Fruit fly (Drosophila melanogaster) whole organism, pupa: ENCODE results near the gene B-H2.

Experiments used
- CG10348 ChIP-seq: fragments of 200-800 bp; sonication (Bioruptor generic); IDR thresholded peaks from 2 replicates; pipeline ENCODE4 v1.3.6; 2022; ENCODE audit warnings: missing biosample characterization, missing genetic modification characterization
- CG12605 ChIP-seq: fragments of 200-800 bp; sonication (Bioruptor generic); IDR thresholded peaks from 2 replicates; pipeline ENCODE4 v1.3.6; 2022; ENCODE audit warnings: missing biosample characterization, missing genetic modification characterization
- CG13204 ChIP-seq: fragments of 200-800 bp; sonication (Bioruptor generic); optimal IDR thresholded peaks from 2 replicates; lab custom pipeline; 2018; ENCODE audit warnings: missing biosample characterization, mild to moderate bottlenecking, missing genetic modification characterization, moderate library complexity
- CG14655 ChIP-seq: fragments of 200-800 bp; sonication (Bioruptor generic); optimal IDR thresholded peaks from 3 replicates; lab custom pipeline; 2017; ENCODE audit warnings: mild to moderate bottlenecking, missing biosample characterization, missing genetic modification reagents, missing genetic modification characterization
- CG15710 ChIP-seq: fragments of 200-800 bp; sonication (Bioruptor generic); optimal IDR thresholded peaks from 2 replicates; lab custom pipeline; 2018; ENCODE audit warnings: missing biosample characterization, mild to moderate bottlenecking, missing genetic modification characterization, moderate library complexity
- CG17806 ChIP-seq: fragments of 200-800 bp; sonication (Bioruptor generic); optimal IDR thresholded peaks from 2 replicates; lab custom pipeline; 2018; ENCODE audit warnings: missing biosample characterization, mild to moderate bottlenecking, missing genetic modification characterization, moderate library complexity
- CG34367 ChIP-seq: fragments of 200-800 bp; sonication (Bioruptor generic); optimal IDR thresholded peaks from 2 replicates; lab custom pipeline; 2018; ENCODE audit warnings: missing biosample characterization, mild to moderate bottlenecking, missing genetic modification characterization
- CG4496 ChIP-seq: fragments of 200-800 bp; sonication (Bioruptor generic); IDR thresholded peaks from 3 replicates; pipeline ENCODE4 v1.3.6; 2022; ENCODE audit warnings: missing biosample characterization, missing genetic modification characterization
- CG8159 ChIP-seq: fragments of 200-800 bp; sonication (Bioruptor generic); optimal IDR thresholded peaks from 3 replicates; lab custom pipeline; 2018; ENCODE audit warnings: missing biosample characterization, mild to moderate bottlenecking, missing genetic modification characterization, moderate library complexity
- CG8301 ChIP-seq: fragments of 200-800 bp; sonication (Bioruptor generic); optimal IDR thresholded peaks from 2 replicates; lab custom pipeline; 2018; ENCODE audit warnings: missing biosample characterization, mild to moderate bottlenecking, missing genetic modification characterization
- CG9948 ChIP-seq: fragments of 200-800 bp; sonication (Bioruptor generic); optimal IDR thresholded peaks from 2 replicates; lab custom pipeline; 2018; ENCODE audit warnings: missing biosample characterization, mild to moderate bottlenecking, missing genetic modification characterization, moderate library complexity
- D1 ChIP-seq: fragments of 200-800 bp; sonication (Bioruptor generic); optimal IDR thresholded peaks from 2 replicates; lab custom pipeline; 2018; ENCODE audit warnings: missing biosample characterization, mild to moderate bottlenecking, missing genetic modification characterization, moderate library complexity
- EcR ChIP-seq: fragments of 200-800 bp; sonication (Bioruptor generic); optimal IDR thresholded peaks from 3 replicates; lab custom pipeline; 2019; ENCODE audit warnings: missing biosample characterization, missing genetic modification characterization, mild to moderate bottlenecking, moderate library complexity, missing genetic modification reagents
- Ets98B ChIP-seq: fragments of 200-800 bp; sonication (Bioruptor generic); IDR thresholded peaks from 2 replicates; pipeline ENCODE4 v1.3.6; 2022; ENCODE audit warnings: missing biosample characterization, missing genetic modification characterization
- Pif1A ChIP-seq: fragments of 200-800 bp; sonication (Bioruptor generic); optimal IDR thresholded peaks from 3 replicates; lab custom pipeline; 2016; ENCODE audit warnings: missing biosample characterization, missing genetic modification characterization
- Pif1B ChIP-seq: fragments of 200-800 bp; sonication (Bioruptor generic); optimal IDR thresholded peaks from 3 replicates; lab custom pipeline; 2016; ENCODE audit warnings: missing biosample characterization, missing genetic modification characterization
- Snoo ChIP-seq: fragments of 200-800 bp; sonication (Bioruptor generic); optimal IDR thresholded peaks from 3 replicates; lab custom pipeline; 2017; ENCODE audit warnings: missing biosample characterization, mild to moderate bottlenecking, missing genetic modification characterization, inconsistent platforms
- fd96Ca ChIP-seq: fragments of 200-800 bp; sonication (Bioruptor generic); IDR thresholded peaks from 3 replicates; pipeline ENCODE4 v1.3.6; 2022; ENCODE audit warnings: missing biosample characterization, missing genetic modification characterization
- rn ChIP-seq: fragments of 200-800 bp; sonication (Bioruptor generic); IDR thresholded peaks from 2 replicates; pipeline ENCODE4 v1.3.6; 2022; ENCODE audit warnings: missing biosample characterization, missing genetic modification characterization

The B-H2 gene

DNA sequence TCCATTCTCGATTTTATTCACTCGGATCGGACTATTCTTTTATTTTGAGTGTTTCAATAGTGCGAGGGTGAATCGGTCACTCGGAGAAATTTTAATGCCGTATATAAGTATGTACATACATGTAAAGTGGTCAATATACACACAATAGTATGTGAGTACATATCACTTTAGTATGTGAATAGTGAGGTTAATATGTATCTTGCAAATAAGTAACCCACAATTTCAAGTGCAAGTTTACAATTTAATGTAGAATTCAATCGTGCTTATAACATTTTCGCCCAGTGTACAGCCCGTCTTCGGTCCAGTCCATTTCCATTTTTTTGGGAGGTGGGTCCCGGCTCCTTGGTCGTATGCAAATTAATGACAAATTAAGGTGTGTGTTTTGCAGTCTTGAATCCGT is 43.1 kb downstream of the B-H2 start:
- TF ChIP-seq CG14655 (GFP tag; lab: Kevin White, UChicago) (no peak), Pif1A (GFP tag; lab: Kevin White, UChicago) (no peak), Pif1B (GFP tag; lab: Kevin White, UChicago) (no peak), D1 (tag; lab: Kevin White, UChicago) (no peak), CG9948 (tag; lab: Kevin White, UChicago) (no peak), CG13204 (GFP tag; lab: Kevin White, UChicago) (no peak), CG8301 (tag; lab: Kevin White, UChicago) (no peak), EcR (no peak), Ets98B (GFP tag; lab: Robert Waterston, UW) (no peak), CG17806 (tag; lab: Kevin White, UChicago) (no peak), CG4496 (GFP tag; lab: Robert Waterston, UW) (no peak), CG12605 (GFP tag; lab: Robert Waterston, UW) (no peak), CG10348 (GFP tag; lab: Robert Waterston, UW) (no peak), fd96Ca (GFP tag; lab: Robert Waterston, UW) (no peak)

DNA sequence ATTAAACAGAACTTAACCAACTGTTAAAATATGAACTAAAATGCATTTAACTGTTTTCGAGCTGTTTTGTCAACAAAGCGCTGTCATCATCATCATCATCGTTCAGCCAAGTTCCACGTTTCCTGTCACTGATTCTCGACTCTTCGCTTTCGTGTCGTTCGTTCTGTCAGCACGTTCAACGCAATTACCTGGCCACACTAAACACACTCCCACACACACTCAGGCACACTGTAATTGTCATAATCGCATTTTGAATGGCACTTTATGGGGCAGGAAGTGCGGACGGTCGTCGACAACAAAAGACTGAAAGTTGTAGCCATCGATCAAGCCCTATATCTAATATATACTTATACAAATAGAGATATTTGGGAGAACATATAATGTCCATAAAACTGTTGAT is 46.7 kb downstream of the B-H2 start:
- TF ChIP-seq EcR (no peak), CG15710 (tag; lab: Kevin White, UChicago) (no peak), D1 (tag; lab: Kevin White, UChicago) (no peak), CG10348 (GFP tag; lab: Robert Waterston, UW) (no peak), CG8301 (tag; lab: Kevin White, UChicago) (no peak), Snoo (tag; lab: Kevin White, UChicago) (no peak), CG14655 (GFP tag; lab: Kevin White, UChicago) (no peak), CG12605 (GFP tag; lab: Robert Waterston, UW) (no peak), rn (GFP tag; lab: Robert Waterston, UW) (no peak), Ets98B (GFP tag; lab: Robert Waterston, UW) (no peak), CG8159 (no peak), CG9948 (tag; lab: Kevin White, UChicago) (no peak)

DNA sequence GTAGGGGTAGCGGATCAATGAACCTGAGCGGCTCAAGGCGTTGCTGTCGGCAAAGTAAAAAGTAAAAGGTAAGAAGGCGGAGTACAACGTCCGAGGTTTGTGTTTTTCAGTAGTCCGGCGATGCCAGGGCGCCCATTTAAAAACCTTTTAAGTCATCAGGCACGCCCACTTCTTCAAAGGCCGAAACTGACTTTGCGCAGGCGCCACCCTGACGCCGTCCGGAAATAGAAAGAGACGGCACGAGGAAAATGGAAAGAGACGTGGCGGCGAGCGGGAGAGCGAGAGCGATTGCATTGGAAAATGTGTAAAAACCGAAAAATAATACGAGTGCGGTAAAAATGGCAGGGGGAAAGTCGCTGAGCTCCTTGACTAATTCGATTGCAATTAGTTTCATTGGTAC is 54.2 kb downstream of the B-H2 start:
- TF ChIP-seq Snoo (tag; lab: Kevin White, UChicago) (no peak), CG34367 (tag; lab: Kevin White, UChicago) (no peak), CG12605 (GFP tag; lab: Robert Waterston, UW) (no peak), Pif1B (GFP tag; lab: Kevin White, UChicago) (no peak), CG9948 (tag; lab: Kevin White, UChicago) (no peak), EcR (no peak), Pif1A (GFP tag; lab: Kevin White, UChicago) (no peak)
